Fruit fly (Drosophila melanogaster) whole organism, embryonic: ENCODE data around the gene CG13917.

Source experiments
- Ada2b ChIP-seq: fragments of 200-800 bp; sonication (Bioruptor generic); IDR thresholded peaks from 2 replicates; pipeline ENCODE4 v1.3.6; 2022; ENCODE audit warnings: missing biosample characterization, missing genetic modification characterization
- Bdp1 ChIP-seq: fragments of 200-800 bp; sonication (Bioruptor generic); optimal IDR thresholded peaks from 3 replicates; lab custom pipeline; 2016; ENCODE audit warnings: missing biosample characterization, missing genetic modification characterization
- CG12155 ChIP-seq: fragments of 200-800 bp; sonication (Bioruptor generic); optimal IDR thresholded peaks from 3 replicates; lab custom pipeline; 2016; ENCODE audit warnings: missing biosample characterization, missing genetic modification characterization
- CG16813 ChIP-seq: fragments of 200-800 bp; sonication (Bioruptor generic); IDR thresholded peaks from 3 replicates; pipeline ENCODE4 v1.3.6; 2022; ENCODE audit warnings: missing biosample characterization, missing genetic modification characterization; ENCODE audit not compliant: partially characterized antibody
- CG16863 ChIP-seq: fragments of 200-800 bp; sonication (Bioruptor generic); optimal IDR thresholded peaks from 3 replicates; lab custom pipeline; 2016; ENCODE audit warnings: missing biosample characterization, missing genetic modification characterization
- CG18262 ChIP-seq: fragments of 200-800 bp; optimal IDR thresholded peaks from 3 replicates; lab custom pipeline; 2019; ENCODE audit warnings: missing biosample characterization, mild to moderate bottlenecking, missing genetic modification characterization, moderate library complexity
- CG1832 ChIP-seq: fragments of 200-800 bp; sonication (Bioruptor generic); optimal IDR thresholded peaks from 2 replicates; lab custom pipeline; 2017; ENCODE audit warnings: missing biosample characterization, mild to moderate bottlenecking, missing genetic modification characterization, inconsistent platforms
- CG18476 ChIP-seq: fragments of 200-800 bp; sonication (Bioruptor generic); optimal IDR thresholded peaks from 2 replicates; lab custom pipeline; 2016; ENCODE audit warnings: missing biosample characterization, mild to moderate bottlenecking, missing genetic modification characterization
- CG30403 ChIP-seq: fragments of 200-800 bp; sonication (Bioruptor generic); optimal IDR thresholded peaks from 3 replicates; lab custom pipeline; 2016; ENCODE audit warnings: missing biosample characterization, missing genetic modification characterization
- CG33557 ChIP-seq: fragments of 200-800 bp; sonication (Bioruptor generic); optimal IDR thresholded peaks from 2 replicates; lab custom pipeline; 2019; ENCODE audit warnings: missing biosample characterization, mild to moderate bottlenecking, missing genetic modification characterization, moderate library complexity
- CG3838 ChIP-seq: fragments of 200-800 bp; sonication (Bioruptor generic); optimal IDR thresholded peaks from 3 replicates; lab custom pipeline; 2016; ENCODE audit warnings: missing biosample characterization, missing genetic modification characterization
- CG4617 ChIP-seq: fragments of 200-800 bp; sonication (Bioruptor generic); optimal IDR thresholded peaks from 3 replicates; lab custom pipeline; 2016; ENCODE audit warnings: missing biosample characterization, missing genetic modification characterization, borderline replicate concordance
- CG6254 ChIP-seq: fragments of 200-800 bp; sonication (Bioruptor generic); optimal IDR thresholded peaks from 3 replicates; lab custom pipeline; 2017; ENCODE audit warnings: mild to moderate bottlenecking, missing biosample characterization, missing genetic modification reagents, missing genetic modification characterization
- CG6683 ChIP-seq: fragments of 200-800 bp; sonication (Bioruptor generic); optimal IDR thresholded peaks from 2 replicates; lab custom pipeline; 2017; ENCODE audit warnings: missing biosample characterization, mild to moderate bottlenecking, missing genetic modification characterization, missing genetic modification reagents
- CG7745 ChIP-seq: fragments of 200-800 bp; sonication (Bioruptor generic); optimal IDR thresholded peaks from 2 replicates; lab custom pipeline; 2018; ENCODE audit warnings: missing biosample characterization, mild to moderate bottlenecking, missing genetic modification characterization, moderate library complexity
- CG8765 ChIP-seq: fragments of 200-800 bp; sonication (Bioruptor generic); IDR thresholded peaks from 2 replicates; pipeline ENCODE4 v1.3.6; 2022; ENCODE audit warnings: missing biosample characterization, missing genetic modification characterization
- CTCF ChIP-seq: fragments of 200-800 bp; sonication (Bioruptor generic); optimal IDR thresholded peaks from 2 replicates; lab custom pipeline; 2017; ENCODE audit warnings: missing biosample characterization, mild to moderate bottlenecking, missing genetic modification characterization, moderate library complexity
- Camta ChIP-seq: fragments of 200-800 bp; sonication (Bioruptor generic); optimal IDR thresholded peaks from 2 replicates; lab custom pipeline; 2016; ENCODE audit warnings: missing biosample characterization, missing genetic modification characterization
- Fer1 ChIP-seq: fragments of 200-800 bp; sonication (Bioruptor generic); optimal IDR thresholded peaks from 2 replicates; lab custom pipeline; 2017; ENCODE audit warnings: missing biosample characterization, mild to moderate bottlenecking, missing genetic modification characterization
- Gsc ChIP-seq: fragments of 200-800 bp; sonication (Bioruptor generic); IDR thresholded peaks from 2 replicates; pipeline ENCODE4 v1.3.6; 2022; ENCODE audit warnings: missing biosample characterization, missing genetic modification characterization
- H2.0 ChIP-seq: fragments of 200-800 bp; sonication (Bioruptor generic); IDR thresholded peaks from 2 replicates; pipeline ENCODE4 v1.3.6; 2022; ENCODE audit warnings: missing biosample characterization, missing genetic modification characterization
- Hr51 ChIP-seq, 2 experiments: fragments of 200-800 bp; sonication (Bioruptor generic); optimal IDR thresholded peaks; 2 replicates in 1 of 2; 3 replicates in 1 of 2; lab custom pipeline; 2016 to 2018; ENCODE audit warnings: missing biosample characterization in 2 of 2, missing genetic modification characterization in 2 of 2, mild to moderate bottlenecking in 1 of 2, moderate library complexity in 1 of 2
- Hsf ChIP-seq: fragments of 200-800 bp; sonication (Bioruptor generic); optimal IDR thresholded peaks from 3 replicates; lab custom pipeline; 2016; ENCODE audit warnings: missing biosample characterization, missing genetic modification characterization
- Kr ChIP-seq: fragments of 200-800 bp; sonication (Bioruptor generic); optimal IDR thresholded peaks from 2 replicates; lab custom pipeline; 2017; ENCODE audit warnings: missing biosample characterization, mild to moderate bottlenecking, missing genetic modification characterization
- MTF-1 ChIP-seq: fragments of 200-800 bp; sonication (Bioruptor generic); optimal IDR thresholded peaks from 2 replicates; lab custom pipeline; 2018; ENCODE audit warnings: missing biosample characterization, mild to moderate bottlenecking, missing genetic modification characterization, borderline replicate concordance
- PHDP ChIP-seq: fragments of 200-800 bp; sonication (Bioruptor generic); optimal IDR thresholded peaks from 3 replicates; lab custom pipeline; 2018; ENCODE audit warnings: missing biosample characterization, mild to moderate bottlenecking, missing genetic modification characterization, moderate library complexity
- Tbp ChIP-seq: fragments of >200 bp; optimal IDR thresholded peaks from 2 replicates; lab custom pipeline; 2018; ENCODE audit warnings: missing biosample characterization, missing genetic modification characterization
- Trl ChIP-seq, 3 experiments: fragments of >200 bp in 2 of 3; fragments of 200-800 bp in 1 of 3; sonication (Bioruptor generic) in 1 of 3; optimal IDR thresholded peaks; 2 replicates in 1 of 3; 3 replicates in 2 of 3; lab custom pipeline; 2016 to 2017; ENCODE audit warnings: missing biosample characterization in 1 of 3, missing genetic modification characterization in 1 of 3
- Xbp1 ChIP-seq: fragments of 200-800 bp; sonication (Bioruptor generic); optimal IDR thresholded peaks from 3 replicates; lab custom pipeline; 2016; ENCODE audit warnings: missing biosample characterization, mild to moderate bottlenecking, missing genetic modification characterization
- YL-1 ChIP-seq: fragments of 200-800 bp; sonication (Bioruptor generic); optimal IDR thresholded peaks from 3 replicates; lab custom pipeline; 2017; ENCODE audit warnings: missing biosample characterization, mild to moderate bottlenecking, missing genetic modification characterization
- al ChIP-seq: fragments of 200-800 bp; sonication (Bioruptor generic); IDR thresholded peaks from 2 replicates; pipeline ENCODE4 v1.3.6; 2022; ENCODE audit warnings: missing biosample characterization, missing genetic modification characterization
- amos ChIP-seq: fragments of 200-800 bp; sonication (Bioruptor generic); IDR thresholded peaks from 2 replicates; pipeline ENCODE4 v1.3.6; 2022; ENCODE audit warnings: missing biosample characterization, missing genetic modification characterization; ENCODE audit not compliant: partially characterized antibody
- br ChIP-seq: fragments of >200 bp; optimal IDR thresholded peaks from 2 replicates; lab custom pipeline; 2017
- chinmo ChIP-seq: fragments of 200-800 bp; sonication (Bioruptor generic); IDR thresholded peaks from 4 replicates; pipeline ENCODE4 v1.3.6; 2022; ENCODE audit warnings: missing biosample characterization, missing genetic modification characterization; ENCODE audit not compliant: partially characterized antibody
- chm ChIP-seq: fragments of 200-800 bp; sonication (Bioruptor generic); IDR thresholded peaks from 2 replicates; pipeline ENCODE4 v1.3.6; 2022; ENCODE audit warnings: missing biosample characterization, missing genetic modification characterization
- danr ChIP-seq: fragments of 200-800 bp; sonication (Bioruptor generic); IDR thresholded peaks from 2 replicates; pipeline ENCODE4 v1.3.6; 2022; ENCODE audit warnings: missing biosample characterization, missing genetic modification characterization
- dati ChIP-seq: fragments of 200-800 bp; sonication (Bioruptor generic); IDR thresholded peaks from 2 replicates; pipeline ENCODE4 v1.3.6; 2022; ENCODE audit warnings: missing biosample characterization, missing genetic modification characterization
- inv ChIP-seq: fragments of 200-800 bp; sonication (Bioruptor generic); IDR thresholded peaks from 2 replicates; pipeline ENCODE4 v1.3.6; 2022; ENCODE audit warnings: missing biosample characterization, missing genetic modification characterization; ENCODE audit not compliant: partially characterized antibody
- jigr1 ChIP-seq: fragments of 200-800 bp; sonication (Bioruptor generic); IDR thresholded peaks from 3 replicates; pipeline ENCODE4 v1.3.6; 2022; ENCODE audit warnings: missing biosample characterization, missing genetic modification characterization
- kni ChIP-seq: fragments of 200-800 bp; sonication (Bioruptor generic); optimal IDR thresholded peaks from 3 replicates; lab custom pipeline; 2017; ENCODE audit warnings: mild to moderate bottlenecking, missing biosample characterization, missing genetic modification reagents, missing genetic modification characterization
- lola ChIP-seq, 3 experiments: fragments of >200 bp in 2 of 3; fragments of 200-800 bp in 1 of 3; sonication (Bioruptor generic) in 1 of 3; optimal IDR thresholded peaks; 2 replicates each; lab custom pipeline; 2017 to 2019; ENCODE audit warnings: missing biosample characterization in 3 of 3, missing genetic modification characterization in 3 of 3, mild to moderate bottlenecking in 1 of 3, moderate library complexity in 1 of 3
- mirr ChIP-seq: fragments of 200-800 bp; sonication (Bioruptor generic); optimal IDR thresholded peaks from 3 replicates; lab custom pipeline; 2018; ENCODE audit warnings: missing biosample characterization, mild to moderate bottlenecking, missing genetic modification characterization
- pita ChIP-seq: fragments of 200-800 bp; sonication (Bioruptor generic); optimal IDR thresholded peaks from 2 replicates; lab custom pipeline; 2017; ENCODE audit warnings: missing biosample characterization, mild to moderate bottlenecking, missing genetic modification characterization
- ssp ChIP-seq: fragments of 200-800 bp; sonication (Bioruptor generic); IDR thresholded peaks from 2 replicates; pipeline ENCODE4 v1.3.6; 2022; ENCODE audit warnings: missing biosample characterization, missing genetic modification characterization
- tin ChIP-seq: fragments of 200-800 bp; sonication (Bioruptor generic); optimal IDR thresholded peaks from 3 replicates; lab custom pipeline; 2016; ENCODE audit warnings: missing biosample characterization, missing genetic modification characterization
- tup ChIP-seq: fragments of 200-800 bp; sonication (Bioruptor generic); optimal IDR thresholded peaks from 2 replicates; lab custom pipeline; 2016; ENCODE audit warnings: missing biosample characterization, mild to moderate bottlenecking, missing genetic modification characterization, moderate library complexity

Gene CG13917

DNA sequence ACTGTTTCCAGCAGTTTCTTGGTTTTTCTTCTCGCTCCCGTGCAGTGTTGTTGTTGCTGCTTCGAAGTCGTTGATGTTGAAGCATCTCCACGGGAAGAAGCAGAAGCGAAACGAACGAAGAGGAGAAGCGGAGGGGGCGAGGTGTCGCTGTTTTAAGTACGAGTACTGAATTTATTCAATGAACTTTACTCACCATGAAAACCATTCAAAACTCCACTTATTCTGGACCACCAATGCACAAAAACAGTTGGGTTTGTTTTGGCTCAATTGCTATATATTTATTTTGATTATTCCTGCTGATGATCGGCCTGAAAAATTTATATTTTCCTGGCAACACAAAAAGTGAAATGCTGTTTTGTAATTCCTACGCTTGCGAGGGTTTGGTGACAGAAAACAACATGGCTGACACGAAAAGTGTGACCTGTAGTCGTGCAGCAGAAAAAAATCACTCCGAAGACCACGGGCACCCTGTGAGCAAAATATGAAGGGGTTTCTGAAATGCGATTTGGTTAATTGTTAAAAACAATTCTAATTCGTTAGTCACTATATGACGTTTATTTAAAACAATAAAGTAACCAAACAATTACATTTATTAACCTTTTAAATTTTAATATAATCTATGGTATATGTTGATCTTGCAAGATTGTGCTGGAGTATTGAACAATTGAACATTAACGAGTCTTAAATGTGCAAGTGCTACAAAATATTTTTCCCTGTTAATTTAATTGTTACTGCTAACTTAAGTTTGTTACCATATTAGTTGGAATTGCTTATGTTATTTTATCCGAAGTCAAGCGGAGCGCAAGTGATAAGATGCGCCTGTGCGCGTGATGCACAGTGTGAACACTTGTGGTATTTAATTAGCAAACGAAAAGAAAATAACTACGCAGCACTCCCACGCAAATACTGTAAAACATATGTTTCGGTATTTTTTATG, 8.0 kb upstream of the CG13917 start, which contains the start of gene CG7879 (continued):
- TF ChIP-seq CG16863 (no peak), Tbp (no peak), Hsf (GFP tag; lab: Kevin White, UChicago) (no peak), tin (peak; percentile 8), dati (GFP tag; lab: Robert Waterston, UW) (no peak), PHDP (tag; lab: Kevin White, UChicago) (no peak), Xbp1 (peak; percentile 40), chm (GFP tag; lab: Robert Waterston, UW) (peak; percentile 62), danr (GFP tag; lab: Robert Waterston, UW) (no peak), inv (GFP tag; lab: Robert Waterston, UW) (no peak), CG3838 (GFP tag; lab: Kevin White, UChicago) (no peak), CG7745 (tag; lab: Kevin White, UChicago) (no peak), jigr1 (GFP tag; lab: Robert Waterston, UW) (no peak), CG8765 (GFP tag; lab: Robert Waterston, UW) (0 out of 2 replicates have a peak, but pooled peaks have one; percentile 14), CG33557 (no peak), CG6683 (GFP tag; lab: Kevin White, UChicago) (no peak), lola (GFP tag; optimal IDR thresholded peaks at IDR 0.05; lab: Kevin White, UChicago) (peak in 1 of 3 experiments; percentile 22), al (GFP tag; lab: Robert Waterston, UW) (0 out of 2 replicates have a peak, but pooled peaks have one; percentile 28), amos (no peak; the same call in 1 of the 2 replicates), Camta (GFP tag; lab: Kevin White, UChicago) (no peak), pita (GFP tag; lab: Kevin White, UChicago) (no peak), Gsc (GFP tag; lab: Robert Waterston, UW) (no peak), Kr (no peak), chinmo (0 out of 4 replicates have a peak, but pooled peaks have one; percentile 35), Bdp1 (no peak)

DNA sequence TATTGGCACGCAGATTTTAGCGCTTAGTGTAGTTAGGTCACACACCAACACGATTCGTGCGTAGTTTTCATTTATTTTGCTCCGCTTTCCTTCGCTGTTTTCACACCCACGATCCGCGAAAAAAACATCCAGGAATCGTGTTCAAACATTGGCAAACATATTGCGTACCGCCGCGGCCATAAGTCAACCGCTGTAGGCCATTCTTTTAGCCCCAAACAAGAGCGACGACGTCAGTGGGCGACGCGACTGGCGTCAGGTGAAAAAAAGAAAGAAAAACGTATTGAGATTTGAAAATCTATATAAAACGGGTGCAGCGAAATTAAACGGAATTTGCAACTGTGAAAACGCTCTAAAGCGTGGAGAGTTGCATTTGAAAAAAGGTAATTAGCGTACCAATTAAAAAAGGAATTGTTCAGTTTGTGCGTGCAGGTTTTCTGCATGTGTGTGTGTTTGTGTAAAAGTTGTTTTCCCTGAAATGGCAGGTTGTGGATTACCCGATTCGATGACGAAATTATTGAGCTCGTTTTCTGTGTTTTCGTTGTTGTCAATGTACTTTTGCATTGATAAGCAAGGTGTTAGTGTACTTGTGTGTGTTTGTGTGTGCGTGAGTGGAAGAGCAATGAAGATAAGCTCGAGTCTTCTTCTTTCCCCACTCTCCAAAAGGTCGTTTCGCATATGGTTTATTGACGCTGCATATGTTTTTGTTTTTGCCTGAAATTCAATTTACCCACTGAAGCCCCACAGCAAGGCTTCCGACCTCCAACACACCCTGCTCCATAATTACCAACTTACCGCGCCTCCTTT, 7.1 kb upstream of the CG13917 start, which contains the start of gene Tmep:
Gene Tmep, plus strand, starts transcription at position 20 of the 804 bp plus-strand sequence.
- TF ChIP-seq CG4617 (GFP tag; lab: Kevin White, UChicago), result peak; percentile 76
- TF ChIP-seq ssp (GFP tag; lab: Robert Waterston, UW), result no peak
- TF ChIP-seq CG1832, result no peak
- TF ChIP-seq Trl (optimal IDR thresholded peaks at IDR 0.05; lab: Kevin White, UChicago), result peak in 1 of 2 experiments; percentile 3
- TF ChIP-seq Trl (GFP tag; optimal IDR thresholded peaks at IDR 0.05; lab: Kevin White, UChicago), result no peak
- TF ChIP-seq br (lab: Kevin White, UChicago), result no peak
- peak; percentile 8 for TF ChIP-seq YL-1
- TF ChIP-seq MTF-1, result peak; percentile 8
- no peak for TF ChIP-seq CG18476
- no peak for TF ChIP-seq CTCF (GFP tag; lab: Kevin White, UChicago)
- TF ChIP-seq Hr51 (GFP tag; optimal IDR thresholded peaks at IDR 0.05; lab: Kevin White, UChicago), result no peak
- TF ChIP-seq Fer1, result peak; percentile 17
- peak; percentile 42 for TF ChIP-seq kni (GFP tag; lab: Kevin White, UChicago)
- no peak for TF ChIP-seq H2.0
- TF ChIP-seq mirr (GFP tag; lab: Kevin White, UChicago), result peak; percentile 28
- no peak for TF ChIP-seq tup (GFP tag; lab: Kevin White, UChicago)
- no peak for TF ChIP-seq CG12155 (GFP tag; lab: Kevin White, UChicago)
- TF ChIP-seq CG3838 (GFP tag; lab: Kevin White, UChicago), result no peak
- TF ChIP-seq amos, result peak; percentile 33; the same call in 1 of the 2 replicates
- TF ChIP-seq chinmo, result peak; percentile 72; the same call in 2 of the 4 replicates
- TF ChIP-seq Hsf (GFP tag; lab: Kevin White, UChicago), result no peak
- no peak for TF ChIP-seq CG18262
- no peak for TF ChIP-seq CG6254 (GFP tag; lab: Kevin White, UChicago)
- TF ChIP-seq Ada2b (GFP tag; lab: Robert Waterston, UW), result no peak
- TF ChIP-seq CG16813, result 0 out of 3 replicates have a peak, but pooled peaks have one; percentile 15
- no peak for TF ChIP-seq CG30403 (GFP tag; lab: Kevin White, UChicago)
